Worm (Caenorhabditis elegans): ENCODE results near the gene ZK1290.1.

The ZK1290.1 gene

ce11 chrII:7561494-7561893 is at the start of gene ZK1290.1, which contains the start of gene ZK1290.11:
ZK1290.1 (plus strand) TSS chrII:7561764.
ZK1290.11 (minus strand) TSS chrII:7561594.
- TF ChIP-seq klf-2 (GFP tag; conservative IDR thresholded peaks at IDR 0.05), result no peak
- no peak for TF ChIP-seq ref-1 (GFP tag; conservative IDR thresholded peaks at IDR 0.05)
- no peak for TF ChIP-seq tab-1 (GFP tag; IDR thresholded peaks at IDR 0.05)
- TF ChIP-seq med-1 (GFP tag; optimal IDR thresholded peaks at IDR 0.05; ENCODE audit: insufficient read depth), result no peak
- no peak for TF ChIP-seq ztf-29 (GFP tag; IDR thresholded peaks at IDR 0.05)
- TF ChIP-seq flt-1 (GFP tag; IDR thresholded peaks at IDR 0.05), result no peak
- no peak for TF ChIP-seq ztf-23 (GFP tag; IDR thresholded peaks at IDR 0.05)
- no peak for TF ChIP-seq T22C8.4 (GFP tag; IDR thresholded peaks at IDR 0.05)
- no peak for TF ChIP-seq cog-1 (tag; optimal IDR thresholded peaks at IDR 0.05)

ce11 chrII:7519221-7519620 is 42.3 kb upstream of the ZK1290.1 start, which contains the start of gene glb-9:
glb-9 (minus strand) TSS chrII:7519321.
- TF ChIP-seq ztf-29 (GFP tag; IDR thresholded peaks at IDR 0.05) (no peak), med-1 (GFP tag; optimal IDR thresholded peaks at IDR 0.05; ENCODE audit: insufficient read depth) (no peak), klf-2 (GFP tag; conservative IDR thresholded peaks at IDR 0.05) (no peak), T22C8.4 (GFP tag; IDR thresholded peaks at IDR 0.05) (no peak), cog-1 (tag; optimal IDR thresholded peaks at IDR 0.05) (no peak), flt-1 (GFP tag; IDR thresholded peaks at IDR 0.05) (no peak), ztf-23 (GFP tag; IDR thresholded peaks at IDR 0.05) (no peak), tab-1 (GFP tag; IDR thresholded peaks at IDR 0.05) (no peak), ref-1 (GFP tag; conservative IDR thresholded peaks at IDR 0.05) (no peak)

- no peak for TF ChIP-seq ztf-29 (GFP tag; IDR thresholded peaks at IDR 0.05)
- TF ChIP-seq ref-1 (GFP tag; conservative IDR thresholded peaks at IDR 0.05), result no peak
Measured at ce11 chrII:7521420-7521819, 40.1 kb upstream of the ZK1290.1 start.

ce11 chrII:7523281-7523680 is 38.3 kb upstream of the ZK1290.1 start, which contains the start of gene ZK1290.15:
ZK1290.15 (plus strand) TSS chrII:7523581.
- TF ChIP-seq klf-2 (GFP tag; conservative IDR thresholded peaks at IDR 0.05) (no peak), med-1 (GFP tag; optimal IDR thresholded peaks at IDR 0.05; ENCODE audit: insufficient read depth) (no peak), ztf-23 (GFP tag; IDR thresholded peaks at IDR 0.05) (no peak), flt-1 (GFP tag; IDR thresholded peaks at IDR 0.05) (no peak), tab-1 (GFP tag; IDR thresholded peaks at IDR 0.05) (no peak)

ce11 chrII:7525458-7525857 is 36.1 kb upstream of the ZK1290.1 start, which contains the start of the genes ZK1290.7 and rnh-1.1:
ZK1290.7 (minus strand) TSS chrII:7525558.
rnh-1.1 (plus strand) TSS chrII:7525738.
- TF ChIP-seq cog-1 (tag; optimal IDR thresholded peaks at IDR 0.05) (no peak), T22C8.4 (GFP tag; IDR thresholded peaks at IDR 0.05) (no peak), klf-2 (GFP tag; conservative IDR thresholded peaks at IDR 0.05) (no peak), flt-1 (GFP tag; IDR thresholded peaks at IDR 0.05) (no peak), med-1 (GFP tag; optimal IDR thresholded peaks at IDR 0.05; ENCODE audit: insufficient read depth) (no peak), ztf-29 (GFP tag; IDR thresholded peaks at IDR 0.05) (no peak), ref-1 (GFP tag; conservative IDR thresholded peaks at IDR 0.05) (no peak), ztf-23 (GFP tag; IDR thresholded peaks at IDR 0.05) (no peak), tab-1 (GFP tag; IDR thresholded peaks at IDR 0.05) (no peak)

ce11 chrII:7528210-7528609 is 33.4 kb upstream of the ZK1290.1 start:
- TF ChIP-seq flt-1 (GFP tag; IDR thresholded peaks at IDR 0.05), result no peak
- no peak for TF ChIP-seq T22C8.4 (GFP tag; IDR thresholded peaks at IDR 0.05)
- TF ChIP-seq klf-2 (GFP tag; conservative IDR thresholded peaks at IDR 0.05), result no peak
- no peak for TF ChIP-seq ztf-23 (GFP tag; IDR thresholded peaks at IDR 0.05)
- TF ChIP-seq tab-1 (GFP tag; IDR thresholded peaks at IDR 0.05), result no peak
- no peak for TF ChIP-seq med-1 (GFP tag; optimal IDR thresholded peaks at IDR 0.05; ENCODE audit: insufficient read depth)
- no peak for TF ChIP-seq ref-1 (GFP tag; conservative IDR thresholded peaks at IDR 0.05)
- TF ChIP-seq cog-1 (tag; optimal IDR thresholded peaks at IDR 0.05), result no peak
- TF ChIP-seq ztf-29 (GFP tag; IDR thresholded peaks at IDR 0.05), result no peak

- peak; percentile 5 for TF ChIP-seq cog-1 (tag; optimal IDR thresholded peaks at IDR 0.05)
- no peak for TF ChIP-seq med-1 (GFP tag; optimal IDR thresholded peaks at IDR 0.05; ENCODE audit: insufficient read depth)
Measured at ce11 chrII:7529078-7529683, 32.4 kb upstream of the ZK1290.1 start, which contains the start of gene ZK1290.5. ZK1290.5 (plus strand) TSS chrII:7529643.

ce11 chrII:7530944-7531343 is 30.6 kb upstream of the ZK1290.1 start, which contains the start of gene wrt-1:
wrt-1 (plus strand) TSS chrII:7530996.
- TF ChIP-seq cog-1 (tag; optimal IDR thresholded peaks at IDR 0.05), result no peak
- no peak for TF ChIP-seq ztf-23 (GFP tag; IDR thresholded peaks at IDR 0.05)
- no peak for TF ChIP-seq T22C8.4 (GFP tag; IDR thresholded peaks at IDR 0.05)
- no peak for TF ChIP-seq klf-2 (GFP tag; conservative IDR thresholded peaks at IDR 0.05)
- no peak for TF ChIP-seq flt-1 (GFP tag; IDR thresholded peaks at IDR 0.05)
- TF ChIP-seq tab-1 (GFP tag; IDR thresholded peaks at IDR 0.05), result no peak
- no peak for TF ChIP-seq ref-1 (GFP tag; conservative IDR thresholded peaks at IDR 0.05)
- no peak for TF ChIP-seq ztf-29 (GFP tag; IDR thresholded peaks at IDR 0.05)
- TF ChIP-seq med-1 (GFP tag; optimal IDR thresholded peaks at IDR 0.05; ENCODE audit: insufficient read depth), result no peak

- TF ChIP-seq ztf-23 (GFP tag; IDR thresholded peaks at IDR 0.05), result no peak
- no peak for TF ChIP-seq med-1 (GFP tag; optimal IDR thresholded peaks at IDR 0.05; ENCODE audit: insufficient read depth)
- no peak for TF ChIP-seq tab-1 (GFP tag; IDR thresholded peaks at IDR 0.05)
- TF ChIP-seq ref-1 (GFP tag; conservative IDR thresholded peaks at IDR 0.05), result no peak
Measured at ce11 chrII:7531478-7531877, 30.1 kb upstream of the ZK1290.1 start.

- TF ChIP-seq ref-1 (GFP tag; conservative IDR thresholded peaks at IDR 0.05) (no peak), med-1 (GFP tag; optimal IDR thresholded peaks at IDR 0.05; ENCODE audit: insufficient read depth) (no peak), flt-1 (GFP tag; IDR thresholded peaks at IDR 0.05) (no peak), klf-2 (GFP tag; conservative IDR thresholded peaks at IDR 0.05) (no peak), cog-1 (tag; optimal IDR thresholded peaks at IDR 0.05) (no peak), T22C8.4 (GFP tag; IDR thresholded peaks at IDR 0.05) (no peak), tab-1 (GFP tag; IDR thresholded peaks at IDR 0.05) (no peak), ztf-29 (GFP tag; IDR thresholded peaks at IDR 0.05) (no peak), ztf-23 (GFP tag; IDR thresholded peaks at IDR 0.05) (no peak)
Measured at ce11 chrII:7534369-7534768, 27.2 kb upstream of the ZK1290.1 start, which contains the start of gene wrt-10. wrt-10 (minus strand) TSS chrII:7534563.

Measured in whole organism, midembryonic.